Worm (Caenorhabditis elegans) whole organism, young adult: Measurements from ENCODE around the gene lgc-45.

Source experiments
- B0261.1 ChIP-seq: sonication (generic microtip); optimal IDR thresholded peaks from 2 replicates; lab custom pipeline; 2016; ENCODE audit warnings: mild to moderate bottlenecking, missing genetic modification characterization, moderate library complexity, missing compliant biosample characterization
- C17E4.6 ChIP-seq: fragments of 200-800 bp; sonication (Bioruptor generic); IDR thresholded peaks from 2 replicates; pipeline ENCODE4 v1.3.6; 2022; ENCODE audit warnings: missing genetic modification reagents, missing genetic modification characterization, missing compliant biosample characterization
- F23B12.7 ChIP-seq: sonication (generic microtip); optimal IDR thresholded peaks from 2 replicates; lab custom pipeline; 2017; ENCODE audit warnings: missing genetic modification characterization, mild to moderate bottlenecking, missing compliant biosample characterization, antibody characterized with exemption, moderate library complexity; ENCODE audit not compliant: insufficient read depth
- F37B4.10 ChIP-seq: fragments of 200-800 bp; sonication (Bioruptor generic); IDR thresholded peaks from 2 replicates; pipeline ENCODE4 v1.3.6; 2022; ENCODE audit warnings: missing genetic modification characterization, missing compliant biosample characterization
- F39B2.1 ChIP-seq: fragments of 200-800 bp; sonication (Bioruptor generic); IDR thresholded peaks from 2 replicates; pipeline ENCODE4 v1.3.6; 2022; ENCODE audit warnings: missing genetic modification reagents, missing genetic modification characterization, missing compliant biosample characterization
- F49E8.2 ChIP-seq: sonication (generic microtip); optimal IDR thresholded peaks from 3 replicates; lab custom pipeline; 2017; ENCODE audit warnings: missing genetic modification characterization, mild to moderate bottlenecking, missing compliant biosample characterization, antibody characterized with exemption, moderate library complexity; ENCODE audit not compliant: insufficient read depth
- T07F8.4 ChIP-seq: sonication (generic microtip); optimal IDR thresholded peaks from 2 replicates; lab custom pipeline; 2016; ENCODE audit warnings: mild to moderate bottlenecking, missing genetic modification characterization, moderate library complexity, missing compliant biosample characterization
- aptf-2 ChIP-seq: fragments of 200-800 bp; sonication (Bioruptor generic); conservative IDR thresholded peaks from 2 replicates; pipeline ENCODE4 v1.3.6; 2022; ENCODE audit warnings: missing genetic modification reagents, missing genetic modification characterization, missing compliant biosample characterization
- attf-6 ChIP-seq: fragments of 200-800 bp; sonication (Bioruptor generic); IDR thresholded peaks from 2 replicates; pipeline ENCODE4 v1.3.6; 2022; ENCODE audit warnings: missing genetic modification reagents, missing genetic modification characterization, missing compliant biosample characterization
- bed-1 ChIP-seq: fragments of 200-800 bp; sonication (Bioruptor generic); IDR thresholded peaks from 2 replicates; pipeline ENCODE4 v1.3.6; 2022; ENCODE audit warnings: missing genetic modification reagents, missing genetic modification characterization, missing compliant biosample characterization
- cebp-2 ChIP-seq: fragments of 200-800 bp; sonication (Bioruptor generic); IDR thresholded peaks from 2 replicates; pipeline ENCODE4 v1.3.6; 2022; ENCODE audit warnings: missing genetic modification characterization, missing compliant biosample characterization
- ceh-27 ChIP-seq: fragments of 200-800 bp; sonication (Bioruptor generic); optimal IDR thresholded peaks from 2 replicates; lab custom pipeline; 2018; ENCODE audit warnings: mild to moderate bottlenecking, missing genetic modification characterization, moderate library complexity, missing compliant biosample characterization
- ceh-91 ChIP-seq: fragments of 200-800 bp; sonication (Bioruptor generic); IDR thresholded peaks from 2 replicates; pipeline ENCODE4 v1.3.6; 2022; ENCODE audit warnings: missing genetic modification reagents, missing genetic modification characterization, missing compliant biosample characterization
- dpl-1 ChIP-seq: fragments of 150-350 bp; optimal IDR thresholded peaks from 2 replicates; lab custom pipeline; 2014; ENCODE audit warnings: missing biosample characterization, missing genetic modification reagents, missing genetic modification characterization
- egrh-3 ChIP-seq: fragments of 200-800 bp; sonication (Bioruptor generic); IDR thresholded peaks from 2 replicates; pipeline ENCODE4 v1.3.6; 2022; ENCODE audit warnings: missing genetic modification reagents, missing genetic modification characterization, missing compliant biosample characterization
- ets-4 ChIP-seq: fragments of 200-800 bp; sonication (Bioruptor generic); optimal IDR thresholded peaks from 2 replicates; lab custom pipeline; 2018; ENCODE audit warnings: mild to moderate bottlenecking, missing genetic modification characterization, missing compliant biosample characterization
- hmg-1.2 ChIP-seq: fragments of 200-800 bp; sonication (Bioruptor generic); IDR thresholded peaks from 2 replicates; pipeline ENCODE4 v1.3.6; 2022; ENCODE audit warnings: missing genetic modification reagents, missing genetic modification characterization, missing compliant biosample characterization
- let-526 ChIP-seq: fragments of 200-800 bp; sonication (Bioruptor generic); IDR thresholded peaks from 2 replicates; pipeline ENCODE4 v1.3.6; 2022; ENCODE audit warnings: missing genetic modification reagents, missing genetic modification characterization, missing compliant biosample characterization
- let-607 ChIP-seq, 2 experiments: fragments of 200-800 bp in 1 of 2; sonication (Bioruptor generic) in 1 of 2; sonication (generic microtip) in 1 of 2; optimal IDR thresholded peaks; 2 replicates each; lab custom pipeline; 2016 to 2018; ENCODE audit warnings: mild to moderate bottlenecking in 2 of 2, missing compliant biosample characterization in 2 of 2, missing genetic modification characterization in 2 of 2, moderate library complexity in 2 of 2, missing genotype in 1 of 2
- lin-54 ChIP-seq: fragments of 200-800 bp; sonication (Bioruptor generic); optimal IDR thresholded peaks from 2 replicates; lab custom pipeline; 2018; ENCODE audit warnings: mild to moderate bottlenecking, missing genetic modification characterization, missing compliant biosample characterization
- lir-1 ChIP-seq: fragments of 200-800 bp; sonication (Bioruptor generic); conservative IDR thresholded peaks from 2 replicates; pipeline ENCODE4 v1.3.6; 2022; ENCODE audit warnings: missing genetic modification reagents, missing genetic modification characterization, missing compliant biosample characterization
- lsl-1 ChIP-seq: fragments of 200-800 bp; sonication (Bioruptor generic); optimal IDR thresholded peaks from 2 replicates; lab custom pipeline; 2018; ENCODE audit warnings: mild to moderate bottlenecking, missing genetic modification characterization, moderate library complexity, missing compliant biosample characterization
- madf-10 ChIP-seq: sonication (generic microtip); optimal IDR thresholded peaks from 2 replicates; lab custom pipeline; 2016; ENCODE audit warnings: mild to moderate bottlenecking, missing genetic modification characterization, missing compliant biosample characterization
- mcd-1 ChIP-seq: fragments of 200-800 bp; sonication (Bioruptor generic); IDR thresholded peaks from 2 replicates; pipeline ENCODE4 v1.3.6; 2022; ENCODE audit warnings: missing genetic modification reagents, missing genetic modification characterization, missing compliant biosample characterization
- nfya-1 ChIP-seq: sonication (generic microtip); optimal IDR thresholded peaks from 2 replicates; lab custom pipeline; 2017; ENCODE audit warnings: antibody characterized with exemption, missing compliant biosample characterization, missing genetic modification characterization, borderline replicate concordance; ENCODE audit not compliant: insufficient read depth
- nfya-2 ChIP-seq: fragments of 200-800 bp; sonication (Bioruptor generic); IDR thresholded peaks from 2 replicates; pipeline ENCODE4 v1.3.6; 2022; ENCODE audit warnings: missing genetic modification reagents, missing genetic modification characterization, missing compliant biosample characterization
- nhr-80 ChIP-seq: sonication (generic microtip); optimal IDR thresholded peaks from 2 replicates; lab custom pipeline; 2016; ENCODE audit warnings: missing genetic modification characterization, missing compliant biosample characterization
- nhr-90 ChIP-seq: sonication (generic microtip); optimal IDR thresholded peaks from 2 replicates; lab custom pipeline; 2016; ENCODE audit warnings: missing genotype, mild to moderate bottlenecking, missing genetic modification characterization, missing compliant biosample characterization
- pbrm-1 ChIP-seq: fragments of 200-800 bp; sonication (Bioruptor generic); IDR thresholded peaks from 2 replicates; pipeline ENCODE4 v1.3.6; 2022; ENCODE audit warnings: missing genetic modification reagents, missing genetic modification characterization, missing compliant biosample characterization
- pha-4 ChIP-seq: fragments of 150-350 bp; sonication (generic microtip); optimal IDR thresholded peaks from 2 replicates; lab custom pipeline; 2014; ENCODE audit warnings: missing biosample characterization, missing genetic modification reagents, missing genetic modification characterization
- rcor-1 ChIP-seq: fragments of 200-800 bp; sonication (Bioruptor generic); IDR thresholded peaks from 2 replicates; pipeline ENCODE4 v1.3.6; 2022; ENCODE audit warnings: missing genetic modification reagents, missing genetic modification characterization, missing compliant biosample characterization
- repo-1 ChIP-seq: sonication (generic microtip); optimal IDR thresholded peaks from 2 replicates; lab custom pipeline; 2017; ENCODE audit warnings: mild to moderate bottlenecking, missing genetic modification characterization, missing compliant biosample characterization
- snpc-1.3 ChIP-seq: sonication (generic microtip); optimal IDR thresholded peaks from 2 replicates; lab custom pipeline; 2017; ENCODE audit warnings: missing genetic modification characterization, mild to moderate bottlenecking, missing compliant biosample characterization, antibody characterized with exemption, moderate library complexity, missing genotype, missing genetic modification reagents; ENCODE audit not compliant: insufficient read depth
- snpc-3.4 ChIP-seq: sonication (generic microtip); optimal IDR thresholded peaks from 2 replicates; lab custom pipeline; 2017; ENCODE audit warnings: missing genetic modification characterization, mild to moderate bottlenecking, missing compliant biosample characterization, antibody characterized with exemption, moderate library complexity, missing genotype, missing genetic modification reagents
- somi-1 ChIP-seq: fragments of 200-800 bp; sonication (Bioruptor generic); optimal IDR thresholded peaks from 2 replicates; lab custom pipeline; 2018; ENCODE audit warnings: mild to moderate bottlenecking, missing genetic modification characterization, missing compliant biosample characterization
- tbp1 ChIP-seq: fragments of 200-800 bp; sonication (Bioruptor generic); optimal IDR thresholded peaks from 2 replicates; lab custom pipeline; 2018; ENCODE audit warnings: mild to moderate bottlenecking, missing genetic modification characterization, missing compliant biosample characterization
- tbx-9 ChIP-seq: sonication (generic microtip); optimal IDR thresholded peaks from 2 replicates; lab custom pipeline; 2016; ENCODE audit warnings: borderline replicate concordance, missing genetic modification characterization, inconsistent platforms, missing compliant biosample characterization
- zfh-2 ChIP-seq: fragments of 200-800 bp; sonication (Bioruptor generic); conservative IDR thresholded peaks from 2 replicates; pipeline ENCODE4 v1.3.6; 2022; ENCODE audit warnings: missing genetic modification reagents, missing genetic modification characterization, missing compliant biosample characterization
- ztf-22 ChIP-seq: fragments of 200-800 bp; sonication (Bioruptor generic); optimal IDR thresholded peaks from 2 replicates; lab custom pipeline; 2018; ENCODE audit warnings: mild to moderate bottlenecking, missing genetic modification characterization, moderate library complexity, missing compliant biosample characterization
- ztf-26 ChIP-seq: sonication (generic microtip); optimal IDR thresholded peaks from 2 replicates; lab custom pipeline; 2017; ENCODE audit warnings: missing genetic modification characterization, missing compliant biosample characterization
- ztf-28 ChIP-seq: fragments of 200-800 bp; sonication (Bioruptor generic); IDR thresholded peaks from 2 replicates; pipeline ENCODE4 v1.3.6; 2022; ENCODE audit warnings: missing genetic modification reagents, missing genetic modification characterization, missing compliant biosample characterization
- ztf-3 ChIP-seq: fragments of 200-800 bp; sonication (Bioruptor generic); optimal IDR thresholded peaks from 2 replicates; lab custom pipeline; 2018; ENCODE audit warnings: mild to moderate bottlenecking, missing genetic modification characterization, missing compliant biosample characterization

lgc-45 gene

DNA sequence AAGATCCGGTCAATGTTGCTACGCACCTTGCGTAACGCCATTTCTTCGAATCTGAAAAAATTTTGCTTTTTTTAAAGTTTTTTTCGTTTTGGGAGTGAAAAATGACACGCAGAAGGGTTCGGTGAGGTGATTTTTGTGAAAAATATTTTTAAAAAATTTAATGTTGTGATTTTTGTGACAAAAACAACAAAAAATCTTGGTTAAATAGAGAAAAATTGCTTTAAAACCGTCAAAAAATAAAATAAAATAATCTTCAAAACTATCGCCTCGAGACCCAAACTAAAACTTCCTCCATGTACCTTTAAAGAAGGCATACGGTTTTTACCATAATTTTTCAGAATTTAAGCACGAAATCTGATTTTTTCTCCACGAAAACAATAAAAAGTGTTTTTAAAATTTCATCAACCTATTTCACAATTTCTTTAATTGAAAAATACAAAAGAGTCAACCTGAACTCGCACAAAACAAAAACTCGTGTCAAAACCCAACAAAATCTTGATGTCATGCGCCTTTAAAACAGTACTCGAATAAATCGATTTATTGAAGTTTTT, 10.8 kb upstream of the lgc-45 start, which contains the start of gene apd-3 (continued):
- TF ChIP-seq snpc-1.3 (tag; lab: Kevin White, UChicago) (peak; percentile 19), lin-54 (peak; percentile 4), aptf-2 (GFP tag; lab: Robert Waterston, UW) (no peak), somi-1 (no peak), mcd-1 (peak; percentile 32; the same call in 1 of the 2 replicates), pha-4 (tag; lab: Kevin White, UChicago) (no peak)

DNA sequence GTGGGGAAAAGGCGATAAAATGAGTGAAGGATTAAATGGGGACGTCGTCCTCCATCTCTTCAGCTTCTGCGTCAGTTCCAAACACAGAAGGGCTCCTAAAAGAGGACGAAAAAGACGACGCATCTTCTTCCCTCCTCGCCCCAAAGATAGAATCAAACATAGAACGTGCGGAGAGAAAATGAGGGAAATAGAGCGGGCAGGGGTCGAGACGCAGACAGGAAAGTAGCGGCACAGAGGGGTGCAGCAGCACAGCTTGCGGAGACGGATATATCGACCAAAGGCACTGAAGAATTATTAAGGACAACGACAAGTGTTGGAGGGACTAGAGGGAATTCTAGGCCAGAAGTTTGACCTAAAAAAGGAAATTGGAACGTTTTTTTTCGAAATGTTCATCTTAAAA, 10.0 kb upstream of the lgc-45 start:
- peak; percentile 54 for TF ChIP-seq mcd-1
- peak; percentile 74; the same call in 1 of the 2 replicates for TF ChIP-seq hmg-1.2 (GFP tag; lab: Robert Waterston, UW)
- 0 out of 2 replicates have a peak, but pooled peaks have one; percentile 18 for TF ChIP-seq egrh-3 (GFP tag; lab: Robert Waterston, UW)
- peak; percentile 84 for TF ChIP-seq zfh-2 (GFP tag; lab: Robert Waterston, UW)
- TF ChIP-seq bed-1 (GFP tag; lab: Robert Waterston, UW): no peak
- TF ChIP-seq tbx-9: no peak
- TF ChIP-seq snpc-3.4 (tag; lab: Kevin White, UChicago): no peak
- peak; percentile 37 for TF ChIP-seq ceh-27 (GFP tag; lab: Kevin White, UChicago)
- no peak for TF ChIP-seq T07F8.4 (tag; lab: Kevin White, UChicago)
- no peak for TF ChIP-seq F23B12.7 (tag; lab: Kevin White, UChicago)
- TF ChIP-seq B0261.1 (tag; lab: Kevin White, UChicago): no peak
- TF ChIP-seq, all 124 proteins: peak for 5

- TF ChIP-seq nhr-80 (tag; lab: Kevin White, UChicago) (peak; percentile 59), F37B4.10 (GFP tag; lab: Robert Waterston, UW) (no peak)
Observed at ce11 chrII:3550352-3550751, 6.9 kb upstream of the lgc-45 start, which contains the start of gene W10G11.19. Gene W10G11.19, plus strand, starts transcription at chrII:3550652.

- TF ChIP-seq nhr-90 (tag; lab: Kevin White, UChicago) (no peak), F49E8.2 (no peak), attf-6 (GFP tag; lab: Robert Waterston, UW) (no peak), lir-1 (GFP tag; lab: Robert Waterston, UW) (no peak), cebp-2 (GFP tag; lab: Robert Waterston, UW) (no peak), ztf-26 (peak; percentile 37), rcor-1 (GFP tag; lab: Robert Waterston, UW) (no peak), let-607 (tag; optimal IDR thresholded peaks at IDR 0.05; lab: Kevin White, UChicago) (peak in 1 of 2 experiments; percentile 61), repo-1 (tag; lab: Kevin White, UChicago) (no peak), ets-4 (GFP tag; lab: Kevin White, UChicago) (no peak), ztf-22 (no peak), nfya-1 (tag; lab: Kevin White, UChicago) (no peak), tbp1 (peak; percentile 20), madf-10 (tag; lab: Kevin White, UChicago) (no peak), dpl-1 (no peak), pbrm-1 (0 out of 2 replicates have a peak, but pooled peaks have one; percentile 22), mcd-1 (peak; percentile 61), nfya-2 (GFP tag; lab: Robert Waterston, UW) (no peak), ztf-3 (GFP tag; lab: Kevin White, UChicago) (no peak), C17E4.6 (GFP tag; lab: Robert Waterston, UW) (no peak), bed-1 (GFP tag; lab: Robert Waterston, UW) (no peak), ztf-28 (GFP tag; lab: Robert Waterston, UW) (no peak), ceh-91 (GFP tag; lab: Robert Waterston, UW) (peak; percentile 62; the same call in 1 of the 2 replicates), let-526 (no peak), F39B2.1 (GFP tag; lab: Robert Waterston, UW) (no peak), lsl-1 (GFP tag; lab: Kevin White, UChicago) (peak; percentile 61), zfh-2 (GFP tag; lab: Robert Waterston, UW) (no peak)
Observed at ce11 chrII:3553453-3553852, 3.8 kb upstream of the lgc-45 start, which contains the start of gene dnc-3. Gene dnc-3, plus strand, starts transcription at chrII:3553724.
